Fruit fly (Drosophila melanogaster) whole organism, prepupa: Measurements from ENCODE around the gene Ugt302E1.

Source experiments
- CG11762 ChIP-seq: fragments of 200-800 bp; sonication (Bioruptor generic); optimal IDR thresholded peaks from 3 replicates; lab custom pipeline; 2016; ENCODE audit warnings: missing biosample characterization, missing genetic modification characterization; ENCODE audit not compliant: insufficient read depth
- CG16779 ChIP-seq: fragments of 200-800 bp; sonication (Bioruptor generic); optimal IDR thresholded peaks from 3 replicates; lab custom pipeline; 2017; ENCODE audit warnings: missing biosample characterization, mild to moderate bottlenecking, missing genetic modification characterization
- CG6854 ChIP-seq: fragments of 200-800 bp; sonication (Bioruptor generic); optimal IDR thresholded peaks from 2 replicates; lab custom pipeline; 2017; ENCODE audit warnings: missing biosample characterization, mild to moderate bottlenecking, missing genetic modification characterization
- CG7368 ChIP-seq: fragments of 200-800 bp; sonication (Bioruptor generic); optimal IDR thresholded peaks from 3 replicates; lab custom pipeline; 2016; ENCODE audit warnings: missing biosample characterization, missing genetic modification characterization
- Lpt ChIP-seq: fragments of 200-800 bp; sonication (Bioruptor generic); optimal IDR thresholded peaks from 3 replicates; lab custom pipeline; 2016; ENCODE audit warnings: missing biosample characterization, missing genetic modification characterization
- cyc ChIP-seq: fragments of 200-800 bp; sonication (Bioruptor generic); optimal IDR thresholded peaks from 3 replicates; lab custom pipeline; 2016; ENCODE audit warnings: missing biosample characterization, missing genetic modification characterization

DNA sequence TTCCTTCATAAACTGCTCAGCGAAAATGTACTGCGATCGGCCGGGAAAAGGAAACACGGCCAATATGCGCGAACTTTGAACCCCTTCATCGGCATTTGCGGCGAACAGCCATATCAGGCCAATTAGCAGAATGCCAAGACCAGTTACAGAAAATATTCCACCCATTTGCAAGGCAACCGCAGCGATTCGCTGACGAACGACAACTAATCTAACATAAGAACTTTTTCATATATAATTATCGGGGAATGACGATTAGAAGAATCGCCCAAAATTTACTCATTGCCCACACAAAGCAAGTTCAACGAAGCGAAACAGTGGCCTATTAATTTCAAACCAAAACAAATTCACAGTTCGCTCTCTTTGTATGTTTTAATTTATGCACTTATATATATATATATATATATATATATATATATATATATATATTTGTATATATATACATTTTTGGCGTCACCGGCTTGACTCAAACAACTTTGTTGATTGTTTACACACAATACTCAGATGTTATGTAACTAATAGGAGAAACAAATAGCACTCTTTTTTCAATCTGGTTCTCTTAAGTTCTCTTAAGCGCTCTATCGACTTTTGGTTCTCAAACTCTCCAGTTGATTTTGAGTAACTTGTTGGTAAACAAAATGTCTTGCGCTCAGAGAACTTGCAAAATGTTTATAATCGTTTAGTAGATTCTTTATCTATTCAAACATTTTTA, 18.2 kb downstream of the Ugt302E1 start, which contains the start of gene Ugt35A1:
- TF ChIP-seq CG6854 (GFP tag; lab: Kevin White, UChicago) (no peak), CG7368 (GFP tag; lab: Kevin White, UChicago) (no peak), cyc (no peak), Lpt (GFP tag; lab: Kevin White, UChicago) (no peak), CG16779 (no peak), CG11762 (GFP tag; lab: Kevin White, UChicago) (no peak)
